Worm (Caenorhabditis elegans) whole organism, L2 larva: ENCODE measurements around the gene gba-4.

Experiments
- R02D3.7 ChIP-seq: fragments of 150-350 bp; optimal IDR thresholded peaks from 2 replicates; lab custom pipeline; 2014; ENCODE audit warnings: missing biosample characterization, missing genetic modification characterization
- ceh-16 ChIP-seq: fragments of 150-350 bp; optimal IDR thresholded peaks from 2 replicates; lab custom pipeline; 2014; ENCODE audit warnings: missing biosample characterization, missing genetic modification characterization
- ceh-82 ChIP-seq: fragments of 150-350 bp; optimal IDR thresholded peaks from 2 replicates; lab custom pipeline; 2014; ENCODE audit warnings: missing biosample characterization, missing genetic modification characterization
- nhr-6 ChIP-seq: fragments of 150-350 bp; optimal IDR thresholded peaks from 2 replicates; lab custom pipeline; 2014; ENCODE audit warnings: missing biosample characterization, missing genetic modification characterization
- unc-39 ChIP-seq: fragments of 150-350 bp; optimal IDR thresholded peaks from 2 replicates; lab custom pipeline; 2014; ENCODE audit warnings: missing biosample characterization, missing genetic modification characterization

- no peak for TF ChIP-seq ceh-16
- no peak for TF ChIP-seq unc-39 (tag; lab: Kevin White, UChicago)
- TF ChIP-seq nhr-6, result no peak
- no peak for TF ChIP-seq R02D3.7 (tag; lab: Kevin White, UChicago)
- no peak for TF ChIP-seq ceh-82 (tag; lab: Kevin White, UChicago)
Observed at ce11 chrIV:5377062-5377461, 26.4 kb upstream of the gba-4 start, which contains the start of gene elo-5.
